Fruit fly (Drosophila melanogaster): Measurements from ENCODE around the gene Cpr35B.

Cpr35B gene

DNA sequence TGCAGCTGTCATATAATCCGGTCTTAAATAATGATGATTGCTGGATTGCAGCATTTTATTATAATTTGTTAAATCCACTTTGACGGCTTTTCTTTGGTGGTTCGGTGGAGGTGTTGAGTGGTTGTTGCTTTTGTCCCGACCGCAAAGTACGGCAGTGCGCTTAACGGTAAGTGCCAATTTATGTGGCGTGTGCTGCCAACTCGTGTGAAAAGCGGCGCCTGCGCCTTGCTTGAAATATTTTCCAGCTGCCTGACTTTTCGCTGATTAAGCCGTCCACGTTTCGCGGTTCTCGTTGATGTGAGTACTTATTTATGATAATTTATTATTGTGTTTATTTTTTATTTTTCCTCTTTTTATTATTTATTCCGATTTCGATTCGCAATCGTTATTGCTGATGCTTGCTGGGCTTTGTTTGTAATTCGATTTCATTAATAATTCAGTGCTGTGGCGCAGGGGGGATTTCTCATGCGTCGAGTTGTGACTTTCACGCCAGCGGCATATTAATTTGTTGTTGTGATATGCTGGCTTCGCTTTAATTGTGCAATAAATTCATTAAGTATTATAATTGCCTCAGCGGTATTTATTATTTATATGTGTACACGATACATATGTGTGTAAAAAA, 16.5 kb downstream of the Cpr35B start (continued):
- TF ChIP-seq pita (GFP tag; optimal IDR thresholded peaks at IDR 0.05) (no peak), CG11696 (GFP tag; IDR thresholded peaks at IDR 0.05) (no peak), pho (GFP tag; optimal IDR thresholded peaks at IDR 0.05) (no peak), Gsc (GFP tag; IDR thresholded peaks at IDR 0.05) (no peak), trh (GFP tag; optimal IDR thresholded peaks at IDR 0.05) (no peak), CG3838 (GFP tag; optimal IDR thresholded peaks at IDR 0.05) (no peak), CG12071 (GFP tag; optimal IDR thresholded peaks at IDR 0.05) (no peak), wek (GFP tag; optimal IDR thresholded peaks at IDR 0.05) (no peak), CG9215 (GFP tag; IDR thresholded peaks at IDR 0.05) (no peak), Atf-2 (GFP tag; optimal IDR thresholded peaks at IDR 0.05) (no peak), Med (GFP tag) (peak; percentile 55), CG13775 (GFP tag; optimal IDR thresholded peaks at IDR 0.05) (no peak), zen2 (GFP tag; IDR thresholded peaks at IDR 0.05; ENCODE audit: partially characterized antibody) (no peak), lab (GFP tag; optimal IDR thresholded peaks at IDR 0.05) (peak; percentile 9), CG4617 (GFP tag; optimal IDR thresholded peaks at IDR 0.05; ENCODE audit: borderline replicate concordance) (no peak), luna (GFP tag; optimal IDR thresholded peaks at IDR 0.05) (no peak), dpn (GFP tag; optimal IDR thresholded peaks at IDR 0.05) (no peak), CG6813 (GFP tag; optimal IDR thresholded peaks at IDR 0.05) (no peak), Gug (GFP tag; IDR thresholded peaks at IDR 0.05) (no peak), CG7745 (tag; optimal IDR thresholded peaks at IDR 0.05) (no peak), oc (tag; optimal IDR thresholded peaks at IDR 0.05) (peak; percentile 44), run (tag; optimal IDR thresholded peaks at IDR 0.05) (no peak), sqz (GFP tag; optimal IDR thresholded peaks at IDR 0.05) (no peak), CG4424 (GFP tag; optimal IDR thresholded peaks at IDR 0.05) (no peak), hth (optimal IDR thresholded peaks at IDR 0.05) (no peak), CG10267 (tag; optimal IDR thresholded peaks at IDR 0.05) (no peak), disco-r (GFP tag; optimal IDR thresholded peaks at IDR 0.05) (no peak), CG6254 (GFP tag; optimal IDR thresholded peaks at IDR 0.05) (no peak), sens-2 (GFP tag; IDR thresholded peaks at IDR 0.05) (no peak), CG6272 (GFP tag; IDR thresholded peaks at IDR 0.05) (no peak), pb (GFP tag; optimal IDR thresholded peaks at IDR 0.05) (no peak), br (optimal IDR thresholded peaks at IDR 0.05) (no peak), stwl (tag; optimal IDR thresholded peaks at IDR 0.05) (peak; percentile 44), Camta (GFP tag; optimal IDR thresholded peaks at IDR 0.05) (no peak)

DNA sequence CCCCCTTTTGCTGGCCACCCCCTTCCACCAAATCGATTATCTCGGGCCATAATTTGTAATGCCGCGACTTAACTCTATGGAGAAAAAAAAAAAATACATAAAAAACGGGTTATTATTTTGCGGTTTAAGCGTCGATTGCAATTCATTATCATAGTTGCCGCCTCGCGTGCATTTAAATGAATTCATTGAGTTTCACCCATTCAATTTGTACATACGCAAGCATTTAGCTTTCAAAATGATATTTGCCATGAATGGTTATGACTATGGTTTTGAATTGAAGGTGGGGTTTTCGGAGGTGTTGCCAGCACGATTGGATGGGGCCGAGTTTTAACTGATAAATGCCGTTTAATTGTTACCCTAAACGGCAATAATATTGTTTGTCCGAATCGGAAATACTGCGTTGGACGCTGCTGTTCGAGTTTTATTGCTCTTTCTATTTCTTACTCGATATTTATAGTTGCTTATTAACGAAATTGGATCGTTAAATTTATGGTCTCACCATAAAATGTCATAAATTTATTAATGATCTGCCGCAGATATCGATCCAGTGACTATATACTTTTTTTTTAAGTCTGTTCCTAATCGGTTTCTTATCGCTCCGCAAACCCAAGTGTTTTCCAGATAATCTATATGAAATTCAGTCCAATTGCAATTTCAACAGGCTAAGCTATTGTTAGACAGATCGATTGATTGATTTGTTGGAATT, 20.1 kb downstream of the Cpr35B start:
- TF ChIP-seq CG1603 (tag; optimal IDR thresholded peaks at IDR 0.05) (peak; percentile 14), CG17612 (GFP tag; IDR thresholded peaks at IDR 0.05) (no peak), Sox102F (GFP tag; optimal IDR thresholded peaks at IDR 0.05) (peak; percentile 25), CG12155 (GFP tag; optimal IDR thresholded peaks at IDR 0.05) (no peak), unpg (GFP tag; optimal IDR thresholded peaks at IDR 0.05) (peak; percentile 72), NC2α (GFP tag; optimal IDR thresholded peaks at IDR 0.05) (no peak), tap (tag; optimal IDR thresholded peaks at IDR 0.05) (peak; percentile 40), CG4282 (GFP tag; optimal IDR thresholded peaks at IDR 0.05) (no peak), p53 (GFP tag; optimal IDR thresholded peaks at IDR 0.05) (no peak), Ets97D (GFP tag; optimal IDR thresholded peaks at IDR 0.05) (no peak), CG7556 (GFP tag; optimal IDR thresholded peaks at IDR 0.05) (no peak), D19A (tag; optimal IDR thresholded peaks at IDR 0.05) (no peak), CG7372 (GFP tag; IDR thresholded peaks at IDR 0.05) (no peak), usp (GFP tag; optimal IDR thresholded peaks at IDR 0.05) (no peak), Jarid2 (GFP tag; optimal IDR thresholded peaks at IDR 0.05) (peak; percentile 1), CG8290 (GFP tag; optimal IDR thresholded peaks at IDR 0.05) (no peak), CG8290 (tag; optimal IDR thresholded peaks at IDR 0.05) (peak in 1 of 2 experiments; percentile 32), Blimp-1 (GFP tag; optimal IDR thresholded peaks at IDR 0.05) (no peak)

Measured in whole organism, embryonic.